Worm (Caenorhabditis elegans): ENCODE measurements around the gene T16D1.1.

The T16D1.1 gene

DNA sequence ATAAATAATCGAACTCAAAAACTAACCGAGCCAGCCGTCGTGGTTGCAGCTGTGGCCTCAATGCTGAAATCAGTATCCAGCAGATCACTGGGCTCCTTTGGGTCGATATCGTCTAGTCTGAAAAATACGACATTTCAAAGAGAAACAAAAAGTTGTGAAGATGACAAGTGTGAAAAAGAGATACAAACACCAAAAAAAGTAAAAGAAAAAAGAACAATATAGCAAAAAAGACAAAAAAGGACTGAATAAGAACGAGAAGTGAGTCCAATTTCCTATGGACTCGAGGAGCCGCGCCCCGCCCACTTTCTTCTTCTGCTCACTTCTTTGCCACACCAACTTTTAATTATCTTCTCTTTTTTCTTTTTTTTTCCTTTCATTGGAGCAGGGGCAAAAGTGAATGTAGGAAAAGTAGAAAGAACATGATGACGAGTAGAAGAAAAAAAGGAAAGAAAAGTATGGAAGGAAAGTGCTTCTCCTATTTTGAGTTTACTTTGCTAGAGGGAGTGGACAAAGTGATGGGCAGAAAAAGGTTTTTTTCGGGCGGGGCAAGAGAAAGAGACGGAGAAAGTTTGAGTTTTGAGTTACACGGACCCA lies 30.4 kb upstream of the T16D1.1 start, which contains the start of gene drn-1:
Gene drn-1 (minus strand): TSS at position 117 of the 594 bp plus-strand sequence.
- no peak for TF ChIP-seq tab-1 (GFP tag; IDR thresholded peaks at IDR 0.05)
- TF ChIP-seq T22C8.4 (GFP tag; IDR thresholded peaks at IDR 0.05) = no peak
- no peak for TF ChIP-seq ref-1 (GFP tag; conservative IDR thresholded peaks at IDR 0.05)
- no peak for TF ChIP-seq cog-1 (tag; optimal IDR thresholded peaks at IDR 0.05)
- no peak for TF ChIP-seq flt-1 (GFP tag; IDR thresholded peaks at IDR 0.05)
- TF ChIP-seq ztf-23 (GFP tag; IDR thresholded peaks at IDR 0.05) = no peak
- TF ChIP-seq ztf-29 (GFP tag; IDR thresholded peaks at IDR 0.05) = no peak
- TF ChIP-seq med-1 (GFP tag; optimal IDR thresholded peaks at IDR 0.05; ENCODE audit: insufficient read depth) = no peak
- no peak for TF ChIP-seq klf-2 (GFP tag; conservative IDR thresholded peaks at IDR 0.05)

DNA sequence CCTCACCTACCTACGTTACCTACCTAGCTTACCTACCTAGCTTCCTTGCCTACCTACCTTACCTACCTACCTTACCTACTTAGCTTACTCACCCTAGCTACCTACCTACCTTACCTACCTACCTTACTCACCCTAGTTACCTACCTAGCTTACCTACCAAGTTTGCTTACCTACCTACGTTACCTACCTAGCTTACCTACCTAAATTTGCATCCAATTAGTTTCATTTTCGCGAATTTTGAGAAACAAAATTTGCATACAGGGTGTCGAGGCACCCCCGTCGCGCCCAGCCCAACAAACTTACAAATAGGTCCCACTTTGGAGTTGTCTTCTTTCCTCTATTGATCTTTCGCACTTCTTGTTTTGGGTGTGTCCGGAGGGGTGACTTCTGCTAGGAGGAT lies 27.5 kb upstream of the T16D1.1 start:
- TF ChIP-seq med-1 (GFP tag; optimal IDR thresholded peaks at IDR 0.05; ENCODE audit: insufficient read depth) (no peak), ztf-23 (GFP tag; IDR thresholded peaks at IDR 0.05) (no peak)

DNA sequence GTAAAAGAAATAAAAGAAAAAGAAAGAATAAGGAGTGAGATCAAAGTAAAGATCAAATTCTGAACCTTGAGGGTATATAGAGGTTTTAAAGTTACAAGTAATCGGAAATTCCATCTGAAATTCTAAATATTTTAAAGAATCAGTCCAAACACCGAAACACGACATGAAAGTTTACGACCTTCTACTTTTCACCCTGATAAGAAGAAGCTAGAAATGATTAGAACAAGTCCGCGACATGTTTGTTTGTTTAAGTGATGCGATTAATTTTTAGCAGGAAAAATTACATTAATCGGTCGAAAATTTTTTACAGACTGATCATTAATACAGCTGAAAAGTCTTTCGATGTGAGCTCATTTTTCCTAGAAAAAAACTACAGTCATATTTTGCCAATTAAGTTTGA lies 23.2 kb upstream of the T16D1.1 start:
- no peak for TF ChIP-seq cog-1 (tag; optimal IDR thresholded peaks at IDR 0.05)
- TF ChIP-seq med-1 (GFP tag; optimal IDR thresholded peaks at IDR 0.05; ENCODE audit: insufficient read depth) = no peak
- no peak for TF ChIP-seq ztf-29 (GFP tag; IDR thresholded peaks at IDR 0.05)
- TF ChIP-seq flt-1 (GFP tag; IDR thresholded peaks at IDR 0.05) = no peak

DNA sequence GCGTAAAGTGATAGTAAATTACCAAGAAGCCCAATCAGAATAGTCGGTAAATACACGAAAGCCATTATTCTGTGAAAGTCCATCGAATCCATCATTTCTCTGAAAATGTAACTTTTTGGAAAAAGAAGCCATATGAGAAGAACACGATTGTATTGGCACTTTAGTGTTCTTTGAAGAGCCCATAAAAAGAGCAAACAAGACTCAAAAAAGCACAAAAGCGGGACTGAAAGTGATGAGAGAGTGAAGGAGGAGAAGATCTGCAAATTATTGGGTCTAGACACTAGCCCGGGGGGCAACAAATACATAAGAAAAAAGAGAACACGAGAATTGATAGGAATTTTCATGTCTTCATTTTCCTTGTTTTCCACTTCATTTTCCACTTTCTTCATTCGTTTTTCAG lies 14.0 kb upstream of the T16D1.1 start, which contains the start of gene frpr-4:
Gene frpr-4 (minus strand): TSS at position 101 of the 400 bp plus-strand sequence.
- TF ChIP-seq ref-1 (GFP tag; conservative IDR thresholded peaks at IDR 0.05) (no peak), T22C8.4 (GFP tag; IDR thresholded peaks at IDR 0.05) (no peak), cog-1 (tag; optimal IDR thresholded peaks at IDR 0.05) (no peak)

DNA sequence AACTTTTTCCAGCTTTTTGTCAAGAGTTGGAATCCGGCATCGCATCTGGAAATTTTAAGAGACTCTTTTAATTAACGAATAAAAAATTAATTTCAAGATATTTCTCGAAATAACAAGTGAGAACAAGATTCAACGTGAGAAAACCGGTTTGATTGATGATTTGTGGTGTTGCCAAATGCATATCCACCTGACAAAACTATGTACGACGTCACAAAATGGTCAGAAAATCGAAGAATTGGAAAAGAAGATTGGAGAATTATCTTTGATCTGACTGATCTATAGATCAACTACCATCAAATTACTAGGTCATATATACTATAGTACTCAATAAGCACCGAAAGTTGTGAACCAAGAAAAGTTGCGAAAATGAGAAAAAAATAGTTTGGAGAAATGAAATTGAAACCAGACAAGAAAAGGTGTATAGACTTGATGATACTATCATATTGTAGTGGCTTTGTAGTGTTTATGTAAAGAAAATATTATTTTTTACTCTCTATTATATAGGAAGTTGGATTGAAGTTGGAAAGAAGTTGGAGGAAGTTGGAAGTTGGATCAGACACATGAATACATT lies 5.4 kb upstream of the T16D1.1 start, which contains the start of gene ptr-6:
Gene ptr-6 (minus strand): TSS at position 47 of the 571 bp plus-strand sequence.
- TF ChIP-seq ztf-23 (GFP tag; IDR thresholded peaks at IDR 0.05) (no peak), ref-1 (GFP tag; conservative IDR thresholded peaks at IDR 0.05) (no peak), ztf-29 (GFP tag; IDR thresholded peaks at IDR 0.05) (no peak), tab-1 (GFP tag; IDR thresholded peaks at IDR 0.05) (no peak), T22C8.4 (GFP tag; IDR thresholded peaks at IDR 0.05) (no peak), cog-1 (tag; optimal IDR thresholded peaks at IDR 0.05) (no peak), flt-1 (GFP tag; IDR thresholded peaks at IDR 0.05) (no peak), med-1 (GFP tag; optimal IDR thresholded peaks at IDR 0.05; ENCODE audit: insufficient read depth) (no peak), klf-2 (GFP tag; conservative IDR thresholded peaks at IDR 0.05) (no peak)

DNA sequence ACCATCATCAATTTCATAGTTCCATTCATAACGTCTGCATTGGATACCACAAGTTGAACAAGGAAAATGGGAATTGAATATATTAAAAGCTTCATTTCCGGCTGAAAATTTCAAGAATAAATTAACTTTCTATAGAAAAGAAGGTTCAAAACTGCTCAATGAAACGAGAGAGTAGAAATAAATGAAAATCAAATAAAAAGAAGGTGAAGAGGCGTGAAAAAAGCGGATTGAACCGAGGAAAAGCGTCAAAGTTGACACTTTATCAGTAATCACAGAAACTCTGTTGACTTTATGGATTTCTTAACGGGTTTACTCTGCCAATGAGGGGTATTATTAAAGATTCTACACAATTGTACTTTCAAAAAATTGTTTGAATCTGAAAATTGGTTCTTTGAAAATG lies 3.1 kb downstream of the T16D1.1 start, which contains the start of gene pho-4:
Gene pho-4 (minus strand): TSS at position 101 of the 400 bp plus-strand sequence.
- TF ChIP-seq ref-1 (GFP tag; conservative IDR thresholded peaks at IDR 0.05) (no peak), klf-2 (GFP tag; conservative IDR thresholded peaks at IDR 0.05) (no peak), T22C8.4 (GFP tag; IDR thresholded peaks at IDR 0.05) (no peak), ztf-29 (GFP tag; IDR thresholded peaks at IDR 0.05) (no peak), med-1 (GFP tag; optimal IDR thresholded peaks at IDR 0.05; ENCODE audit: insufficient read depth) (no peak), flt-1 (GFP tag; IDR thresholded peaks at IDR 0.05) (no peak), ztf-23 (GFP tag; IDR thresholded peaks at IDR 0.05) (no peak), tab-1 (GFP tag; IDR thresholded peaks at IDR 0.05) (no peak), cog-1 (tag; optimal IDR thresholded peaks at IDR 0.05) (no peak)

DNA sequence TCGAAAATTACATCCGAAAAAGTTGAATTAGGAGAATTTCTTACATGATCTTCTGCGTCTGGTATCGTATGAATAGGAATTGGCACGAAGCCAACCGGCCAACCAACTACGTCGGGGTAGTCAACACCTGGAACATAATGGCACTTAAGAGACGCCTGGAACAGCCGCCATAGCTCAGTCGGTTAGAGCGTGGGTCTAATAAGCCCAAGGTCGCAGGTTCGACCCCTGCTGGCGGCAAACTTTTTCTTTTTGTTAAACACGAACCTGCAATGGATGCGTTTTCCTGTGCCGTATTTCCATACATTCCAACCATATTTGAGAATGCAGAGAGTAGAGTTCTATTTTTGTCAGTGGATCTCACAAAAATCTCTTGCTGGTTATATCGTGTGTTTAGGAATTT lies 3.8 kb downstream of the T16D1.1 start:
- TF ChIP-seq ztf-23 (GFP tag; IDR thresholded peaks at IDR 0.05) (peak; percentile 56; the same call in 1 of the 2 replicates), klf-2 (GFP tag; conservative IDR thresholded peaks at IDR 0.05) (no peak), ztf-29 (GFP tag; IDR thresholded peaks at IDR 0.05) (peak; percentile 62; the same call in 1 of the 2 replicates), flt-1 (GFP tag; IDR thresholded peaks at IDR 0.05) (peak; percentile 72), ref-1 (GFP tag; conservative IDR thresholded peaks at IDR 0.05) (0 out of 2 replicates have a peak, but pooled peaks have one; percentile 15)

DNA sequence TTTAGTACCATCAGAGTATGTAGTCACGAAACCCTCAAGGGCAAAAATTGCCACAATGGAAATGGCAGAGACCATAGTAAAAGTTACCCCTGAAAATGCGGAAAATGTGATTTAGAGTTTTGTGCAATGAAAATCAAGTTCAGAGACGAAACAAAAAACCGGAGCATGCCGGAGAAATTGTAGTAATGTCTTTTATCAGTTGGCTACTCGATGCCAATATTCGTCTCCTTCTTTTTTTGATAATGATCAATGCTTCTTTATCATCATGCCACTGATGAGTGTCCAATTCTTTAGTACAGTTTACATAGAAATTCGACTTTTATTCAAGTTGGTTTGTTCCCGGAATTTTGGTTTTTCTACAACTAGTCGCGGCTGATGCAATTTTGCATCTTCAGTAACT lies 5.7 kb downstream of the T16D1.1 start, which contains the start of gene pho-1:
Gene pho-1 (minus strand): TSS at position 89 of the 400 bp plus-strand sequence.
- TF ChIP-seq med-1 (GFP tag; optimal IDR thresholded peaks at IDR 0.05; ENCODE audit: insufficient read depth) (no peak), T22C8.4 (GFP tag; IDR thresholded peaks at IDR 0.05) (no peak), ztf-23 (GFP tag; IDR thresholded peaks at IDR 0.05) (no peak), ztf-29 (GFP tag; IDR thresholded peaks at IDR 0.05) (no peak), flt-1 (GFP tag; IDR thresholded peaks at IDR 0.05) (no peak)

DNA sequence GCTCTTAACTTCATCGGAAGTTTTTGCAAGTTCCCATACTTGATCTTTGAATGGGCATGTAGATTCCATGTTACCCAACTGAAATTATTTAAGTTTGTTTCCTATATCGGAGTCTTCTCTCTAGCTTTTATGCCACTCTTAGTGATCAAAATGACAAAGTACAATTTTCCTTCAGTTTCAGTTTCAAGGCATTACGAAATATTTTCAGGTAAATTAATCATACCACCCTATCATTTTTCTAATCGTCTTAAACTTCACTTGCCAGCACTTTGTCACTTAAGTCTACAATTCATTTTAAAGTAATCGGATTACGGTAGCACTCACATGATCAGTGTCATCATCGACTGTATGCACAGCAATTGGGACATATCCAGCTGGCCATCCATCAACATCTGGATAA lies 6.7 kb downstream of the T16D1.1 start:
- TF ChIP-seq cog-1 (tag; optimal IDR thresholded peaks at IDR 0.05) (no peak), tab-1 (GFP tag; IDR thresholded peaks at IDR 0.05) (no peak), med-1 (GFP tag; optimal IDR thresholded peaks at IDR 0.05; ENCODE audit: insufficient read depth) (no peak), ztf-29 (GFP tag; IDR thresholded peaks at IDR 0.05) (no peak), ztf-23 (GFP tag; IDR thresholded peaks at IDR 0.05) (no peak), flt-1 (GFP tag; IDR thresholded peaks at IDR 0.05) (no peak), ref-1 (GFP tag; conservative IDR thresholded peaks at IDR 0.05) (no peak), klf-2 (GFP tag; conservative IDR thresholded peaks at IDR 0.05) (no peak), T22C8.4 (GFP tag; IDR thresholded peaks at IDR 0.05) (no peak)

DNA sequence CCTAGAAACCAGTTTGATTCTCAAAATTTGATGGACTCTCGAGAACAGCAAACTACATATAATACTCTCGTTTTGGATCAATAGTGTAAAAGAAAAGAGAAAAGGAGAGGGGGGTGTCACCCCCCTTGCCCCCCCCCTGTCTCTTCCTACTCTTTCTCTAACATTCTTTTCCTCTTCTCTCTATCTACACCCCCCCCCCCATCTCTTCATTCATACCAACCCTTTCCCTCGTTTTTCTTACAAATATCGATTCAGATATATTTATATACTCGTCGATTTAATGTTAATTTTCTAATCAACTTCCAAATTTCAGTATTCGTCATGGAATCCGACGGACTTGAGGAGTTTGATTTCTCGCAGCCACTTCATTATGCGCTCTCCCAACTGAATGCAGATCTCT lies 10.3 kb downstream of the T16D1.1 start, which contains the start of gene EGAP2.1:
Gene EGAP2.1 (plus strand): TSS at position 301 of the 400 bp plus-strand sequence.
- TF ChIP-seq flt-1 (GFP tag; IDR thresholded peaks at IDR 0.05) (peak; percentile 49; the same call in 1 of the 2 replicates), klf-2 (GFP tag; conservative IDR thresholded peaks at IDR 0.05) (no peak), ref-1 (GFP tag; conservative IDR thresholded peaks at IDR 0.05) (no peak), tab-1 (GFP tag; IDR thresholded peaks at IDR 0.05) (no peak), T22C8.4 (GFP tag; IDR thresholded peaks at IDR 0.05) (0 out of 2 replicates have a peak, but pooled peaks have one; percentile 34), med-1 (GFP tag; optimal IDR thresholded peaks at IDR 0.05; ENCODE audit: insufficient read depth) (no peak)

All from whole organism, midembryonic.